Worm (Caenorhabditis elegans) whole organism, L2 larva: ENCODE data around the gene str-220.

Experiments used
- blmp-1 ChIP-seq: sonication (generic microtip); optimal IDR thresholded peaks from 2 replicates; lab custom pipeline; 2017; ENCODE audit warnings: missing genetic modification characterization, mild to moderate bottlenecking, missing compliant biosample characterization, antibody characterized with exemption, moderate library complexity; ENCODE audit not compliant: insufficient read depth
- ceh-82 ChIP-seq: fragments of 150-350 bp; optimal IDR thresholded peaks from 2 replicates; lab custom pipeline; 2014; ENCODE audit warnings: missing biosample characterization, missing genetic modification characterization
- lin-11 ChIP-seq: fragments of 150-350 bp; sonication (generic microtip); optimal IDR thresholded peaks from 2 replicates; lab custom pipeline; 2014; ENCODE audit warnings: missing biosample characterization, missing genetic modification characterization, inconsistent platforms, mixed read lengths
- lin-39 ChIP-seq: fragments of 150-350 bp; optimal IDR thresholded peaks from 2 replicates; lab custom pipeline; 2014; ENCODE audit warnings: missing biosample characterization, missing genetic modification reagents, missing genetic modification characterization
- mbf-1 ChIP-seq: sonication (generic microtip); optimal IDR thresholded peaks from 2 replicates; lab custom pipeline; 2017; ENCODE audit warnings: missing biosample characterization, missing genetic modification characterization
- mdl-1 ChIP-seq, 2 experiments: fragments of 150-350 bp in 1 of 2; sonication (generic microtip) in 1 of 2; optimal IDR thresholded peaks; 2 replicates each; lab custom pipeline; 2017; ENCODE audit warnings: missing biosample characterization in 2 of 2, missing genetic modification characterization in 2 of 2
- nhr-10 ChIP-seq: sonication (generic microtip); optimal IDR thresholded peaks from 2 replicates; lab custom pipeline; 2017; ENCODE audit warnings: missing biosample characterization, missing genetic modification characterization
- nhr-11 ChIP-seq: fragments of 150-350 bp; optimal IDR thresholded peaks from 2 replicates; lab custom pipeline; 2014; ENCODE audit warnings: missing biosample characterization, missing genetic modification characterization
- nhr-12 ChIP-seq: fragments of 150-350 bp; optimal IDR thresholded peaks from 2 replicates; lab custom pipeline; 2014; ENCODE audit warnings: missing biosample characterization, missing genetic modification characterization
- nhr-237 ChIP-seq: fragments of 150-350 bp; optimal IDR thresholded peaks from 2 replicates; lab custom pipeline; 2014; ENCODE audit warnings: missing biosample characterization, missing genetic modification characterization
- nhr-77 ChIP-seq: fragments of 150-350 bp; optimal IDR thresholded peaks from 2 replicates; lab custom pipeline; 2014; ENCODE audit warnings: missing biosample characterization, missing genetic modification characterization
- snpc-4 ChIP-seq: fragments of 150-350 bp; optimal IDR thresholded peaks from 2 replicates; lab custom pipeline; 2014; ENCODE audit warnings: missing biosample characterization, missing genetic modification characterization
- ztf-11 ChIP-seq: sonication (generic microtip); optimal IDR thresholded peaks from 2 replicates; lab custom pipeline; 2017; ENCODE audit warnings: missing biosample characterization, missing genetic modification characterization
- ztf-4 ChIP-seq: fragments of 150-350 bp; optimal IDR thresholded peaks from 2 replicates; lab custom pipeline; 2014; ENCODE audit warnings: missing biosample characterization, missing genetic modification characterization

DNA sequence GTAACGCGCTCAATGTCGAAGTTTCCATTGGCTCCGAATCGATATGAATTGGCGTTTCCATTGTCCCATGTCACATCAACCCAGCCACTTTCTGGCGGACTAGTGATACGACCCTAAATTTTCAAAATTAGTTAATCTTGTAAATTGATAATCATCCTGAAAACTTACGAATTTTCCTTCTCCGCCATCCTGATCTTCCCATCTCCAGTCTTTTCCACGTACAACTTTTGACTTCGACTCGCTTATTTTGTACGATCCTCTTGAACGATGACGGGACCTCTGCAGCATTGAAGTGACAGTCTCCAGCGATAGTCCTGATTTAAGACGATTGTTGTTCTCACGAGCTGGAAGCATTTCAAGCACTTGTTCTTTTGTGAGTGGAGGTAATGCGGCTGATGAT, 32.0 kb downstream of the str-220 start:
- TF ChIP-seq ztf-11: no peak
- no peak for TF ChIP-seq snpc-4 (tag; lab: Kevin White, UChicago)
- TF ChIP-seq nhr-11: no peak
- no peak for TF ChIP-seq blmp-1 (tag; lab: Kevin White, UChicago)
- TF ChIP-seq lin-11 (tag; lab: Kevin White, UChicago): no peak
- TF ChIP-seq nhr-237: no peak
- TF ChIP-seq ztf-4 (tag; lab: Kevin White, UChicago): no peak
- no peak for TF ChIP-seq nhr-77 (tag; lab: Kevin White, UChicago)
- TF ChIP-seq ceh-82 (tag; lab: Kevin White, UChicago): no peak
- no peak for TF ChIP-seq nhr-10 (tag; lab: Kevin White, UChicago)
- no peak for TF ChIP-seq nhr-12 (tag; lab: Kevin White, UChicago)
- TF ChIP-seq mdl-1 (tag; optimal IDR thresholded peaks at IDR 0.05; lab: Kevin White, UChicago): no peak
- no peak for TF ChIP-seq mbf-1 (tag; lab: Kevin White, UChicago)
- TF ChIP-seq lin-39 (tag; lab: Kevin White, UChicago): no peak
